Fruit fly (Drosophila melanogaster): Measurements from ENCODE around the gene X11Lbeta.

X11Lbeta gene

dm6 chrX:10744773-10745589, 117.4 kb downstream of the X11Lbeta start, which contains the start of gene stx (continued):
- peak; percentile 18 for TF ChIP-seq kah (GFP tag; optimal IDR thresholded peaks at IDR 0.05)
- peak; percentile 59 for TF ChIP-seq Rfx (GFP tag; IDR thresholded peaks at IDR 0.05)
- no peak for TF ChIP-seq CG3065 (GFP tag; optimal IDR thresholded peaks at IDR 0.05)
- TF ChIP-seq yki (optimal IDR thresholded peaks at IDR 0.05): no peak
- no peak for TF ChIP-seq dan (GFP tag; IDR thresholded peaks at IDR 0.05)
- peak; percentile 22 for TF ChIP-seq CG12155 (GFP tag; optimal IDR thresholded peaks at IDR 0.05)
- 0 out of 2 replicates have a peak, but pooled peaks have one; percentile 21 for TF ChIP-seq cas (GFP tag; IDR thresholded peaks at IDR 0.05)
- no peak for TF ChIP-seq br (optimal IDR thresholded peaks at IDR 0.05)
- peak; percentile 2 for TF ChIP-seq grau (tag; optimal IDR thresholded peaks at IDR 0.05)
- peak; percentile 27; the same call in 1 of the 2 replicates for TF ChIP-seq CG11085 (GFP tag; IDR thresholded peaks at IDR 0.05)
- peak; percentile 75 for TF ChIP-seq phol (tag; optimal IDR thresholded peaks at IDR 0.05)
- TF ChIP-seq tll (GFP tag; optimal IDR thresholded peaks at IDR 0.05): no peak
- peak; percentile 96 for TF ChIP-seq bbx (GFP tag; IDR thresholded peaks at IDR 0.05; ENCODE audit: partially characterized antibody)
- TF ChIP-seq pho (GFP tag; optimal IDR thresholded peaks at IDR 0.05): no peak
- TF ChIP-seq CG34376 (GFP tag; optimal IDR thresholded peaks at IDR 0.05): peak; percentile 51
- TF ChIP-seq nmo (GFP tag; optimal IDR thresholded peaks at IDR 0.05): peak; percentile 64
- peak; percentile 44 for TF ChIP-seq Deaf1 (tag; optimal IDR thresholded peaks at IDR 0.05)
- no peak for TF ChIP-seq CG12299 (tag; optimal IDR thresholded peaks at IDR 0.05)
- peak; percentile 34 for TF ChIP-seq bigmax (GFP tag; optimal IDR thresholded peaks at IDR 0.05)
- peak; percentile 28 for TF ChIP-seq shn (GFP tag; optimal IDR thresholded peaks at IDR 0.05)
- TF ChIP-seq slbo (GFP tag; IDR thresholded peaks at IDR 0.05): peak; percentile 58
- TF ChIP-seq tio (GFP tag; optimal IDR thresholded peaks at IDR 0.05): no peak
- TF ChIP-seq CG9817 (tag; optimal IDR thresholded peaks at IDR 0.05): no peak
- TF ChIP-seq row (GFP tag; IDR thresholded peaks at IDR 0.05): peak; percentile 69
- peak; percentile 85 for TF ChIP-seq MESR4 (GFP tag; optimal IDR thresholded peaks at IDR 0.05)
- TF ChIP-seq HLH54F (GFP tag; optimal IDR thresholded peaks at IDR 0.05): peak; percentile 2
- peak; percentile 94 for TF ChIP-seq Doc3 (GFP tag; IDR thresholded peaks at IDR 0.05; ENCODE audit: partially characterized antibody)
- no peak for TF ChIP-seq h (optimal IDR thresholded peaks at IDR 0.05)
- peak; percentile 86 for TF ChIP-seq dm (GFP tag; optimal IDR thresholded peaks at IDR 0.05)
- TF ChIP-seq CoRest (tag; optimal IDR thresholded peaks at IDR 0.05): peak; percentile 30
- no peak for TF ChIP-seq Mad (GFP tag; optimal IDR thresholded peaks at IDR 0.05)
- TF ChIP-seq dmrt11E (tag; optimal IDR thresholded peaks at IDR 0.05): no peak
- no peak for TF ChIP-seq Dip3 (GFP tag; optimal IDR thresholded peaks at IDR 0.05)
- peak; percentile 8 for TF ChIP-seq lbe (GFP tag; optimal IDR thresholded peaks at IDR 0.05)
- TF ChIP-seq CG17328 (GFP tag; IDR thresholded peaks at IDR 0.05): peak; percentile 48; the same call in 1 of the 2 replicates
- no peak for TF ChIP-seq gem (tag; optimal IDR thresholded peaks at IDR 0.05)
- peak; percentile 100 for TF ChIP-seq knrl (GFP tag; IDR thresholded peaks at IDR 0.05; ENCODE audit: partially characterized antibody)
- TF ChIP-seq z (GFP tag; IDR thresholded peaks at IDR 0.05): no peak
- peak; percentile 63 for TF ChIP-seq CG10267 (tag; optimal IDR thresholded peaks at IDR 0.05)
- TF ChIP-seq Bgb (GFP tag; IDR thresholded peaks at IDR 0.05; ENCODE audit: partially characterized antibody): peak; percentile 97
- TF ChIP-seq Vsx1 (GFP tag; optimal IDR thresholded peaks at IDR 0.05): no peak
- TF ChIP-seq Fer1 (GFP tag; optimal IDR thresholded peaks at IDR 0.05): peak; percentile 51
- TF ChIP-seq CG6791 (GFP tag; IDR thresholded peaks at IDR 0.05; ENCODE audit: partially characterized antibody): peak; percentile 96
- TF ChIP-seq CG2712 (tag; optimal IDR thresholded peaks at IDR 0.05): no peak
- TF ChIP-seq CG13624 (GFP tag; optimal IDR thresholded peaks at IDR 0.05): peak; percentile 37
- TF ChIP-seq ftz-f1 (GFP tag; optimal IDR thresholded peaks at IDR 0.05): no peak
- TF ChIP-seq Bteb2 (GFP tag; optimal IDR thresholded peaks at IDR 0.05): no peak
- no peak for TF ChIP-seq CG1832 (GFP tag; optimal IDR thresholded peaks at IDR 0.05)
- peak; percentile 81 for TF ChIP-seq stwl (tag; optimal IDR thresholded peaks at IDR 0.05)
- TF ChIP-seq CG18619 (GFP tag; optimal IDR thresholded peaks at IDR 0.05): peak; percentile 24
